Fruit fly (Drosophila melanogaster) whole organism, embryonic: ENCODE measurements around the gene CG15160.

ENCODE experiments used
- Asciz ChIP-seq: fragments of 200-800 bp; sonication (Bioruptor generic); optimal IDR thresholded peaks from 2 replicates; lab custom pipeline; 2017; ENCODE audit warnings: missing biosample characterization, mild to moderate bottlenecking, missing genetic modification characterization, missing genetic modification reagents
- B-H2 ChIP-seq: fragments of 200-800 bp; sonication (Bioruptor generic); optimal IDR thresholded peaks from 2 replicates; lab custom pipeline; 2018; ENCODE audit warnings: missing biosample characterization, mild to moderate bottlenecking, missing genetic modification characterization
- CG10274 ChIP-seq: fragments of 200-800 bp; sonication (Bioruptor generic); optimal IDR thresholded peaks from 3 replicates; lab custom pipeline; 2017; ENCODE audit warnings: missing biosample characterization, mild to moderate bottlenecking, missing genetic modification characterization
- CG12744 ChIP-seq: fragments of 200-800 bp; sonication (Bioruptor generic); optimal IDR thresholded peaks from 2 replicates; lab custom pipeline; 2016; ENCODE audit warnings: missing biosample characterization, missing genetic modification characterization
- CG12769 ChIP-seq: fragments of 200-800 bp; sonication (Bioruptor generic); optimal IDR thresholded peaks from 2 replicates; lab custom pipeline; 2019; ENCODE audit warnings: missing biosample characterization, mild to moderate bottlenecking, missing genetic modification characterization, moderate library complexity
- CG14667 ChIP-seq: fragments of 200-800 bp; sonication (Bioruptor generic); IDR thresholded peaks from 2 replicates; pipeline ENCODE4 v1.3.6; 2022; ENCODE audit warnings: missing biosample characterization, missing genetic modification characterization
- CG15601 ChIP-seq: fragments of 200-800 bp; sonication (Bioruptor generic); optimal IDR thresholded peaks from 3 replicates; lab custom pipeline; 2019; ENCODE audit warnings: missing biosample characterization, mild to moderate bottlenecking, missing genetic modification characterization, moderate library complexity
- CG16813 ChIP-seq: fragments of 200-800 bp; sonication (Bioruptor generic); IDR thresholded peaks from 3 replicates; pipeline ENCODE4 v1.3.6; 2022; ENCODE audit warnings: missing biosample characterization, missing genetic modification characterization; ENCODE audit not compliant: partially characterized antibody
- CG2678 ChIP-seq: fragments of 200-800 bp; sonication (Bioruptor generic); optimal IDR thresholded peaks from 3 replicates; lab custom pipeline; 2019; ENCODE audit warnings: missing biosample characterization, mild to moderate bottlenecking, missing genetic modification characterization, moderate library complexity
- CG30020 ChIP-seq: fragments of 200-800 bp; optimal IDR thresholded peaks from 2 replicates; lab custom pipeline; 2019; ENCODE audit warnings: missing biosample characterization, mild to moderate bottlenecking, missing genetic modification characterization, moderate library complexity
- CG32532 ChIP-seq: fragments of 200-800 bp; sonication (Bioruptor generic); IDR thresholded peaks from 2 replicates; pipeline ENCODE4 v1.3.6; 2022; ENCODE audit warnings: missing biosample characterization, missing genetic modification characterization
- CG3407 ChIP-seq: fragments of 200-800 bp; sonication (Bioruptor generic); optimal IDR thresholded peaks from 2 replicates; lab custom pipeline; 2018; ENCODE audit warnings: missing biosample characterization, mild to moderate bottlenecking, missing genetic modification characterization
- CG3726 ChIP-seq: fragments of 200-800 bp; sonication (Bioruptor generic); IDR thresholded peaks from 3 replicates; pipeline ENCODE4, ENCODE4 v1.3.6; 2022; ENCODE audit warnings: missing biosample characterization, missing genetic modification characterization
- CG6765 ChIP-seq: fragments of 200-800 bp; sonication (Bioruptor generic); optimal IDR thresholded peaks from 3 replicates; lab custom pipeline; 2017; ENCODE audit warnings: missing biosample characterization, mild to moderate bottlenecking, missing genetic modification characterization
- CG6813 ChIP-seq: fragments of 200-800 bp; sonication (Bioruptor generic); optimal IDR thresholded peaks from 2 replicates; lab custom pipeline; 2017; ENCODE audit warnings: missing biosample characterization, missing genetic modification characterization, mild to moderate bottlenecking, moderate library complexity, missing genetic modification reagents
- CG7372 ChIP-seq: fragments of 200-800 bp; sonication (Bioruptor generic); IDR thresholded peaks from 2 replicates; pipeline ENCODE4 v1.3.6; 2022; ENCODE audit warnings: missing biosample characterization, missing genetic modification characterization
- CG7745 ChIP-seq: fragments of 200-800 bp; sonication (Bioruptor generic); optimal IDR thresholded peaks from 2 replicates; lab custom pipeline; 2018; ENCODE audit warnings: missing biosample characterization, mild to moderate bottlenecking, missing genetic modification characterization, moderate library complexity
- CG8281 ChIP-seq: fragments of 200-800 bp; sonication (Bioruptor generic); optimal IDR thresholded peaks from 2 replicates; lab custom pipeline; 2018; ENCODE audit warnings: missing biosample characterization, mild to moderate bottlenecking, missing genetic modification characterization, moderate library complexity
- CG9727 ChIP-seq: fragments of 200-800 bp; sonication (Bioruptor generic); optimal IDR thresholded peaks from 3 replicates; lab custom pipeline; 2017; ENCODE audit warnings: missing biosample characterization, mild to moderate bottlenecking, missing genetic modification characterization
- CrebB ChIP-seq: fragments of 200-800 bp; sonication (Bioruptor generic); optimal IDR thresholded peaks from 3 replicates; lab custom pipeline; 2018; ENCODE audit warnings: missing biosample characterization, mild to moderate bottlenecking, missing genetic modification characterization
- Doc3 ChIP-seq: fragments of 200-800 bp; sonication (Bioruptor generic); IDR thresholded peaks from 3 replicates; pipeline ENCODE4 v1.3.6; 2022; ENCODE audit warnings: missing biosample characterization, missing genetic modification characterization; ENCODE audit not compliant: partially characterized antibody
- Fer1 ChIP-seq: fragments of 200-800 bp; sonication (Bioruptor generic); optimal IDR thresholded peaks from 2 replicates; lab custom pipeline; 2017; ENCODE audit warnings: missing biosample characterization, mild to moderate bottlenecking, missing genetic modification characterization
- Fer2 ChIP-seq: fragments of 200-800 bp; sonication (Bioruptor generic); optimal IDR thresholded peaks from 2 replicates; lab custom pipeline; 2018; ENCODE audit warnings: missing biosample characterization, mild to moderate bottlenecking, missing genetic modification characterization, moderate library complexity
- Fer3 ChIP-seq: fragments of 200-800 bp; sonication (Bioruptor generic); optimal IDR thresholded peaks from 2 replicates; lab custom pipeline; 2018; ENCODE audit warnings: missing biosample characterization, mild to moderate bottlenecking, missing genetic modification characterization, moderate library complexity
- Hmr ChIP-seq: fragments of 200-800 bp; sonication (Bioruptor generic); optimal IDR thresholded peaks from 3 replicates; lab custom pipeline; 2017; ENCODE audit warnings: mild to moderate bottlenecking, missing biosample characterization, missing genetic modification reagents, missing genetic modification characterization
- Jarid2 ChIP-seq: fragments of 200-800 bp; sonication (Bioruptor generic); optimal IDR thresholded peaks from 3 replicates; lab custom pipeline; 2017; ENCODE audit warnings: mild to moderate bottlenecking, missing biosample characterization, missing genetic modification reagents, missing genetic modification characterization
- Med ChIP-seq: fragments of 200-800 bp; sonication (Bioruptor generic); peaks from one replicate; lab custom pipeline; 2016; ENCODE audit warnings: missing biosample characterization, missing genetic modification characterization, mild to moderate bottlenecking, inconsistent platforms, moderate library complexity
- Mrtf ChIP-seq: fragments of 200-800 bp; sonication (Bioruptor generic); IDR thresholded peaks from 3 replicates; pipeline ENCODE4 v1.3.6; 2022; ENCODE audit warnings: missing biosample characterization, missing genetic modification characterization
- Neu2 ChIP-seq: fragments of 200-800 bp; sonication (Bioruptor generic); optimal IDR thresholded peaks from 3 replicates; lab custom pipeline; 2016; ENCODE audit warnings: missing biosample characterization, missing genetic modification characterization, borderline replicate concordance
- Taf1 ChIP-seq: fragments of 200-800 bp; sonication (Bioruptor generic); IDR thresholded peaks from 2 replicates; pipeline ENCODE4 v1.3.6; 2022; ENCODE audit warnings: missing biosample characterization, missing genetic modification characterization
- Vsx1 ChIP-seq: fragments of 200-800 bp; sonication (Bioruptor generic); optimal IDR thresholded peaks from 2 replicates; lab custom pipeline; 2017; ENCODE audit warnings: missing biosample characterization, mild to moderate bottlenecking, missing genetic modification characterization, missing genetic modification reagents
- aop ChIP-seq: fragments of 200-800 bp; sonication (Bioruptor generic); IDR thresholded peaks from 2 replicates; pipeline ENCODE4 v1.3.6; 2022; ENCODE audit warnings: missing biosample characterization, missing genetic modification characterization
- caup ChIP-seq: fragments of 200-800 bp; sonication (Bioruptor generic); optimal IDR thresholded peaks from 3 replicates; lab custom pipeline; 2017; ENCODE audit warnings: missing biosample characterization, mild to moderate bottlenecking, missing genetic modification characterization, moderate library complexity; ENCODE audit not compliant: severe bottlenecking
- cg ChIP-seq: fragments of 200-800 bp; sonication (Bioruptor generic); optimal IDR thresholded peaks from 3 replicates; lab custom pipeline; 2019; ENCODE audit warnings: missing biosample characterization, mild to moderate bottlenecking, missing genetic modification characterization, moderate library complexity
- crp ChIP-seq, 2 experiments: fragments of 200-800 bp; sonication (Bioruptor generic); optimal IDR thresholded peaks; 2 replicates in 1 of 2; 3 replicates in 1 of 2; lab custom pipeline; 2017; ENCODE audit warnings: missing biosample characterization in 2 of 2, missing genetic modification characterization in 2 of 2, mild to moderate bottlenecking in 1 of 2, moderate library complexity in 1 of 2
- dati ChIP-seq: fragments of 200-800 bp; sonication (Bioruptor generic); IDR thresholded peaks from 2 replicates; pipeline ENCODE4 v1.3.6; 2022; ENCODE audit warnings: missing biosample characterization, missing genetic modification characterization
- dysf ChIP-seq: fragments of 200-800 bp; sonication (Bioruptor generic); IDR thresholded peaks from 3 replicates; pipeline ENCODE4 v1.3.6; 2022; ENCODE audit warnings: missing biosample characterization, missing genetic modification characterization
- h ChIP-seq: fragments of >200 bp; optimal IDR thresholded peaks from 2 replicates; lab custom pipeline; 2017
- hb ChIP-seq: fragments of 200-800 bp; sonication (Bioruptor generic); IDR thresholded peaks from 3 replicates; pipeline ENCODE4 v1.3.6; 2022; ENCODE audit warnings: missing biosample characterization, missing genetic modification characterization; ENCODE audit not compliant: partially characterized antibody
- lbe ChIP-seq: fragments of 200-800 bp; sonication (Bioruptor generic); optimal IDR thresholded peaks from 2 replicates; lab custom pipeline; 2016; ENCODE audit warnings: missing biosample characterization, mild to moderate bottlenecking, missing genetic modification characterization
- lola ChIP-seq, 3 experiments: fragments of >200 bp in 2 of 3; fragments of 200-800 bp in 1 of 3; sonication (Bioruptor generic) in 1 of 3; optimal IDR thresholded peaks; 2 replicates each; lab custom pipeline; 2017 to 2019; ENCODE audit warnings: missing biosample characterization in 3 of 3, missing genetic modification characterization in 3 of 3, mild to moderate bottlenecking in 1 of 3, moderate library complexity in 1 of 3
- pnt ChIP-seq: fragments of 200-800 bp; sonication (Bioruptor generic); optimal IDR thresholded peaks from 3 replicates; lab custom pipeline; 2016; ENCODE audit warnings: missing biosample characterization, missing genetic modification characterization
- ranshi ChIP-seq: fragments of 200-800 bp; sonication (Bioruptor generic); IDR thresholded peaks from 2 replicates; pipeline ENCODE4 v1.3.6; 2022; ENCODE audit warnings: missing biosample characterization, missing genetic modification characterization
- rib ChIP-seq: fragments of 200-800 bp; sonication (Bioruptor generic); IDR thresholded peaks from 2 replicates; pipeline ENCODE4 v1.3.6; 2022; ENCODE audit warnings: missing biosample characterization, missing genetic modification characterization
- sd ChIP-seq: fragments of 200-800 bp; sonication (Bioruptor generic); optimal IDR thresholded peaks from 3 replicates; lab custom pipeline; 2018; ENCODE audit warnings: missing biosample characterization, mild to moderate bottlenecking, missing genetic modification characterization, moderate library complexity
- so ChIP-seq: fragments of 200-800 bp; sonication (Bioruptor generic); IDR thresholded peaks from 3 replicates; pipeline ENCODE4 v1.3.6; 2022; ENCODE audit warnings: missing biosample characterization, missing genetic modification characterization
- sob ChIP-seq: fragments of 200-800 bp; sonication (Bioruptor generic); IDR thresholded peaks from 2 replicates; pipeline ENCODE4 v1.3.6; 2022; ENCODE audit warnings: missing biosample characterization, missing genetic modification characterization
- ssp ChIP-seq: fragments of 200-800 bp; sonication (Bioruptor generic); IDR thresholded peaks from 2 replicates; pipeline ENCODE4 v1.3.6; 2022; ENCODE audit warnings: missing biosample characterization, missing genetic modification characterization
- ttk ChIP-seq: fragments of 200-800 bp; sonication (Bioruptor generic); IDR thresholded peaks from 2 replicates; pipeline ENCODE4 v2.1.2; 2022; ENCODE audit warnings: missing biosample characterization, missing genetic modification characterization
- unpg ChIP-seq: fragments of 200-800 bp; sonication (Bioruptor generic); optimal IDR thresholded peaks from 3 replicates; lab custom pipeline; 2018; ENCODE audit warnings: missing biosample characterization, mild to moderate bottlenecking, missing genetic modification characterization, moderate library complexity
- wor ChIP-seq: fragments of 200-800 bp; sonication (Bioruptor generic); IDR thresholded peaks from 2 replicates; pipeline ENCODE4 v1.3.6; 2022; ENCODE audit warnings: missing biosample characterization, missing genetic modification characterization

CG15160 gene

dm6 chr2L:18556384-18556783 lies 34.3 kb upstream of the CG15160 start (continued):
- TF ChIP-seq cg (GFP tag; lab: Kevin White, UChicago) (no peak), Fer1 (GFP tag; lab: Kevin White, UChicago) (peak; percentile 10), Neu2 (GFP tag; lab: Kevin White, UChicago) (no peak), rib (GFP tag; lab: Robert Waterston, UW) (no peak), Fer2 (tag; lab: Kevin White, UChicago) (no peak), dysf (GFP tag; lab: Robert Waterston, UW) (no peak), aop (no peak), CG2678 (peak; percentile 30), wor (no peak), ranshi (GFP tag; lab: Robert Waterston, UW) (no peak), Mrtf (no peak), CG12769 (tag; lab: Kevin White, UChicago) (no peak), Jarid2 (GFP tag; lab: Kevin White, UChicago) (no peak), CG15601 (tag; lab: Kevin White, UChicago) (peak; percentile 2), CG7372 (GFP tag; lab: Robert Waterston, UW) (no peak), CG16813 (GFP tag; lab: Robert Waterston, UW) (no peak), Vsx1 (GFP tag; lab: Kevin White, UChicago) (peak; percentile 9), CG3726 (no peak), lbe (GFP tag; lab: Kevin White, UChicago) (no peak), CG12744 (no peak), caup (GFP tag; lab: Kevin White, UChicago) (peak; percentile 50), Fer3 (tag; lab: Kevin White, UChicago) (no peak), Asciz (GFP tag; lab: Kevin White, UChicago) (no peak), CG14667 (no peak), CG6813 (GFP tag; lab: Kevin White, UChicago) (peak; percentile 11), CG32532 (no peak), sob (GFP tag; lab: Robert Waterston, UW) (no peak), CG7745 (tag; lab: Kevin White, UChicago) (peak; percentile 9), h (lab: Kevin White, UChicago) (no peak), hb (GFP tag; lab: Robert Waterston, UW) (no peak), lola (GFP tag; optimal IDR thresholded peaks at IDR 0.05; lab: Kevin White, UChicago) (peak in 1 of 3 experiments; percentile 20), CG10274 (no peak), Hmr (GFP tag; lab: Kevin White, UChicago) (peak; percentile 21), crp (GFP tag; optimal IDR thresholded peaks at IDR 0.05; lab: Kevin White, UChicago) (no peak), so (GFP tag; lab: Robert Waterston, UW) (no peak), CG30020 (tag; lab: Kevin White, UChicago) (no peak), sd (tag; lab: Kevin White, UChicago) (peak; percentile 9), unpg (GFP tag; lab: Kevin White, UChicago) (peak; percentile 12), Taf1 (GFP tag; lab: Robert Waterston, UW) (no peak), ssp (GFP tag; lab: Robert Waterston, UW) (no peak), CG8281 (tag; lab: Kevin White, UChicago) (no peak), pnt (GFP tag; lab: Kevin White, UChicago) (no peak), Med (GFP tag; lab: Kevin White, UChicago) (peak; percentile 82), CG3407 (GFP tag; lab: Kevin White, UChicago) (no peak), ttk (no peak), Doc3 (GFP tag; lab: Robert Waterston, UW) (no peak), dati (GFP tag; lab: Robert Waterston, UW) (no peak), CG6765 (GFP tag; lab: Kevin White, UChicago) (no peak), B-H2 (no peak), CrebB (tag; lab: Kevin White, UChicago) (no peak), CG9727 (GFP tag; lab: Kevin White, UChicago) (peak; percentile 14)
